Fruit fly (Drosophila melanogaster): Measurements from ENCODE around the gene Galt.
A peak's percentile ranks its signal among the peaks of the same experiment; 100 is the strongest.

Gene Galt

DNA sequence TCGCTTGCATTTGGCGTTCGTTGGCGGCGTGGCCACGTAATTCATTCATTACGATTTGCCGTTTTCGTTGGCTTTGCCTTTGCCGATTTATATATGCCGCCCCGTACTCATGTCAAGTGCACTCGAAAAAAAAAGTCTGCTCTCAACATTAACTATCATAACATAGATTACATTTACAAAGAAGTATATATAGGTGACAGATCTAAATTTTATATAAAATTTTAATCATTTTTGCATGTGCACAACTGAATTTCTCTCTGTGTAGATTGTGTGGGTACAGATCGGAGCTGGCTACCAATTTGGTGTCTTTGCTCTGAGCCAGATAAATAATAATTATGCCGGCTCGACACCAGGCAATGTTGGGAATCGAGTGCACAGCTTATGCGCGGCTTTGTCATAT lies 30.6 kb upstream of the Galt start (continued):
- TF ChIP-seq CG30403 (GFP tag; optimal IDR thresholded peaks at IDR 0.05) (peak; percentile 49), CG9727 (GFP tag; optimal IDR thresholded peaks at IDR 0.05) (peak; percentile 62), al (GFP tag; IDR thresholded peaks at IDR 0.05) (no peak), CG11247 (GFP tag; IDR thresholded peaks at IDR 0.05) (0 out of 2 replicates have a peak, but pooled peaks have one; percentile 34), ro (GFP tag; IDR thresholded peaks at IDR 0.05) (no peak), Med (GFP tag) (peak; percentile 84), nmo (GFP tag; optimal IDR thresholded peaks at IDR 0.05) (peak; percentile 39), Spps (tag; optimal IDR thresholded peaks at IDR 0.05) (no peak), slp2 (GFP tag; optimal IDR thresholded peaks at IDR 0.05) (no peak), Oaz (GFP tag; IDR thresholded peaks at IDR 0.05) (0 out of 2 replicates have a peak, but pooled peaks have one; percentile 32), Rx (GFP tag; IDR thresholded peaks at IDR 0.05) (peak; percentile 33; the same call in 1 of the 2 replicates), CoRest (tag; optimal IDR thresholded peaks at IDR 0.05) (peak; percentile 9), sens-2 (GFP tag; IDR thresholded peaks at IDR 0.05) (peak; percentile 42; the same call in 1 of the 2 replicates), CG11560 (tag; IDR thresholded peaks at IDR 0.05) (no peak), unpg (GFP tag; optimal IDR thresholded peaks at IDR 0.05) (peak; percentile 65), luna (GFP tag; optimal IDR thresholded peaks at IDR 0.05) (no peak), Dek (tag; optimal IDR thresholded peaks at IDR 0.05) (no peak), cwo (GFP tag; optimal IDR thresholded peaks at IDR 0.05) (no peak), CG16779 (GFP tag; IDR thresholded peaks at IDR 0.05) (no peak), CG34422 (GFP tag; IDR thresholded peaks at IDR 0.05) (peak; percentile 75; the same call in 1 of the 3 replicates), CG6254 (GFP tag; optimal IDR thresholded peaks at IDR 0.05) (no peak), row (GFP tag; IDR thresholded peaks at IDR 0.05) (peak; percentile 68), CG5953 (GFP tag; IDR thresholded peaks at IDR 0.05) (no peak), Rfx (GFP tag; IDR thresholded peaks at IDR 0.05) (peak; percentile 64), Hmr (GFP tag; optimal IDR thresholded peaks at IDR 0.05) (peak; percentile 16), Fer2 (tag; optimal IDR thresholded peaks at IDR 0.05) (no peak), HLH54F (GFP tag; optimal IDR thresholded peaks at IDR 0.05) (peak; percentile 12), yki (optimal IDR thresholded peaks at IDR 0.05) (no peak), lbe (GFP tag; optimal IDR thresholded peaks at IDR 0.05) (peak; percentile 40), HLHmδ (GFP tag; optimal IDR thresholded peaks at IDR 0.05) (no peak), Mad (GFP tag; optimal IDR thresholded peaks at IDR 0.05) (no peak), Myb (GFP tag; optimal IDR thresholded peaks at IDR 0.05) (peak; percentile 8), TFAM (GFP tag; optimal IDR thresholded peaks at IDR 0.05) (no peak), CG1024 (GFP tag; IDR thresholded peaks at IDR 0.05) (0 out of 2 replicates have a peak, but pooled peaks have one; percentile 17), CG8281 (tag; optimal IDR thresholded peaks at IDR 0.05) (no peak), CG3726 (GFP tag; IDR thresholded peaks at IDR 0.05) (no peak), Aef1 (GFP tag; IDR thresholded peaks at IDR 0.05) (peak; percentile 54; the same call in 2 of the 3 replicates), Ets97D (GFP tag; optimal IDR thresholded peaks at IDR 0.05) (no peak), lola (GFP tag; optimal IDR thresholded peaks at IDR 0.05) (peak in 1 of 3 experiments; percentile 22), da (GFP tag; optimal IDR thresholded peaks at IDR 0.05) (no peak), Sox102F (GFP tag; optimal IDR thresholded peaks at IDR 0.05) (peak; percentile 59), CrebB (tag; optimal IDR thresholded peaks at IDR 0.05) (no peak), CG12155 (GFP tag; optimal IDR thresholded peaks at IDR 0.05) (no peak), btn (GFP tag; optimal IDR thresholded peaks at IDR 0.05) (no peak), tx (GFP tag; optimal IDR thresholded peaks at IDR 0.05) (no peak), NfI (GFP tag; optimal IDR thresholded peaks at IDR 0.05) (peak; percentile 27), CG33213 (GFP tag; optimal IDR thresholded peaks at IDR 0.05) (peak; percentile 12), Optix (GFP tag; IDR thresholded peaks at IDR 0.05) (no peak), schlank (tag; optimal IDR thresholded peaks at IDR 0.05) (no peak), CG4730 (GFP tag; IDR thresholded peaks at IDR 0.05) (0 out of 2 replicates have a peak, but pooled peaks have one; percentile 42), CG13424 (tag; optimal IDR thresholded peaks at IDR 0.05) (peak; percentile 35), CG32767 (GFP tag; IDR thresholded peaks at IDR 0.05) (peak; percentile 58)

Data from whole organism, embryonic.